Worm (Caenorhabditis elegans) whole organism, dauer: Measurements from ENCODE around the gene C55A6.7.

Experiments used
- unc-62 ChIP-seq: sonication (generic microtip); optimal IDR thresholded peaks from 2 replicates; lab custom pipeline; 2017; ENCODE audit warnings: missing biosample characterization, missing genetic modification reagents, missing genetic modification characterization

Gene C55A6.7

ce11 chrV:11472209-11472608 is 48.1 kb downstream of the C55A6.7 start, which contains the start of the genes nas-20 and nas-21:
TSS of gene nas-20 (minus strand) at chrV:11472309.
TSS of gene nas-21 (plus strand) at chrV:11472564.
- no peak for TF ChIP-seq unc-62 (GFP tag; lab: Kevin White, UChicago)

ce11 chrV:11470210-11470713 is 50.1 kb downstream of the C55A6.7 start, which contains the start of gene aat-6:
TSS of gene aat-6 (minus strand) at chrV:11470663.
- no peak for TF ChIP-seq unc-62 (GFP tag; lab: Kevin White, UChicago)
